Fruit fly (Drosophila melanogaster) whole organism, wandering third instar larva: ENCODE measurements around the gene CG43084.

Source experiments
- Abd-B ChIP-seq: fragments of >200 bp; optimal IDR thresholded peaks from 2 replicates; lab custom pipeline; 2017; ENCODE audit warnings: missing biosample characterization, missing genetic modification characterization
- CG32264 ChIP-seq: fragments of 200-800 bp; sonication (Bioruptor generic); optimal IDR thresholded peaks from 2 replicates; lab custom pipeline; 2016; ENCODE audit warnings: missing biosample characterization, missing genetic modification characterization
- CG9705 ChIP-seq: fragments of 200-800 bp; sonication (Bioruptor generic); optimal IDR thresholded peaks from 2 replicates; lab custom pipeline; 2018; ENCODE audit warnings: missing biosample characterization, mild to moderate bottlenecking, missing genetic modification characterization
- CrebA ChIP-seq: fragments of 200-800 bp; sonication (Bioruptor generic); optimal IDR thresholded peaks from 2 replicates; lab custom pipeline; 2016; ENCODE audit warnings: missing biosample characterization, mild to moderate bottlenecking, missing genetic modification characterization, borderline replicate concordance
- Dfd ChIP-seq: fragments of >200 bp; optimal IDR thresholded peaks from 2 replicates; lab custom pipeline; 2017; ENCODE audit warnings: missing biosample characterization, missing genetic modification characterization
- Dif ChIP-seq: fragments of 200-275, 200-300 bp; sonication (Bioruptor generic); optimal IDR thresholded peaks from 2 replicates; lab custom pipeline; 2018; ENCODE audit warnings: missing biosample characterization, missing genetic modification characterization; ENCODE audit not compliant: partially characterized antibody
- GATAd ChIP-seq: sonication (Bioruptor generic); optimal IDR thresholded peaks from 2 replicates; lab custom pipeline; 2016; ENCODE audit warnings: missing biosample characterization, missing genetic modification characterization
- HLH106 ChIP-seq: fragments of 200-800 bp; optimal IDR thresholded peaks from 3 replicates; lab custom pipeline; 2019; ENCODE audit warnings: missing biosample characterization, mild to moderate bottlenecking, missing genetic modification characterization, moderate library complexity
- Hnf4 ChIP-seq: fragments of 200-800 bp; sonication (Bioruptor generic); optimal IDR thresholded peaks from 2 replicates; lab custom pipeline; 2016; ENCODE audit warnings: missing biosample characterization, mild to moderate bottlenecking, missing genetic modification characterization
- Hr78 ChIP-seq: fragments of >200 bp; optimal IDR thresholded peaks from 2 replicates; lab custom pipeline; 2017; ENCODE audit warnings: missing biosample characterization, missing genetic modification characterization
- Hr83 ChIP-seq: fragments of 200-300 bp; sonication (Bioruptor generic); optimal IDR thresholded peaks from 2 replicates; lab custom pipeline; 2016; ENCODE audit warnings: missing biosample characterization, mild to moderate bottlenecking, missing genetic modification characterization, moderate library complexity; ENCODE audit not compliant: poor library complexity, severe bottlenecking
- Jra ChIP-seq: sonication (Bioruptor generic); optimal IDR thresholded peaks from 2 replicates; lab custom pipeline; 2016; ENCODE audit warnings: missing biosample characterization, missing genetic modification characterization
- Mio ChIP-seq: sonication (Bioruptor generic); optimal IDR thresholded peaks from 2 replicates; lab custom pipeline; 2016; ENCODE audit warnings: missing biosample characterization, missing genetic modification characterization
- Myc ChIP-seq: fragments of >200 bp; optimal IDR thresholded peaks from 2 replicates; lab custom pipeline; 2017
- N ChIP-seq: fragments of >200 bp; optimal IDR thresholded peaks from 2 replicates; lab custom pipeline; 2018; ENCODE audit warnings: missing biosample characterization, missing external identifiers, missing genetic modification characterization
- OdsH ChIP-seq: fragments of 200-800 bp; sonication (Bioruptor generic); optimal IDR thresholded peaks from 2 replicates; lab custom pipeline; 2016; ENCODE audit warnings: missing biosample characterization, mild to moderate bottlenecking, missing genetic modification characterization
- Rel ChIP-seq, 2 experiments: fragments of 200-800 bp; sonication (Bioruptor generic) in 1 of 2; optimal IDR thresholded peaks; 2 replicates in 1 of 2; 3 replicates in 1 of 2; lab custom pipeline; 2016 to 2019; ENCODE audit warnings: mild to moderate bottlenecking in 2 of 2, missing biosample characterization in 2 of 2, missing genetic modification characterization in 2 of 2, moderate library complexity in 1 of 2
- Sp1 ChIP-seq: fragments of 200-800 bp; sonication (Bioruptor generic); optimal IDR thresholded peaks from 3 replicates; lab custom pipeline; 2019; ENCODE audit warnings: missing biosample characterization, mild to moderate bottlenecking, missing genetic modification characterization, moderate library complexity
- Vsx2 ChIP-seq: fragments of 200-300, 225-300 bp; sonication (Bioruptor generic); optimal IDR thresholded peaks from 2 replicates; lab custom pipeline; 2018; ENCODE audit warnings: missing biosample characterization, missing genetic modification characterization; ENCODE audit not compliant: partially characterized antibody
- br ChIP-seq: fragments of 200-800 bp; sonication (Bioruptor generic); optimal IDR thresholded peaks from 2 replicates; lab custom pipeline; 2016; ENCODE audit warnings: missing biosample characterization, missing genetic modification characterization
- brk ChIP-seq: fragments of 200-800 bp; sonication (Bioruptor generic); optimal IDR thresholded peaks from 2 replicates; lab custom pipeline; 2016; ENCODE audit warnings: missing biosample characterization, mild to moderate bottlenecking, missing genetic modification characterization
- dl ChIP-seq, 2 experiments: fragments of 175-275, 200-275 bp in 1 of 2; fragments of 200-275 bp in 1 of 2; sonication (Bioruptor generic); optimal IDR thresholded peaks; lab custom pipeline; 2018; ENCODE audit warnings: mild to moderate bottlenecking in 2 of 2, missing biosample characterization in 2 of 2, missing genetic modification characterization in 2 of 2, moderate library complexity in 2 of 2; ENCODE audit not compliant: partially characterized antibody in 2 of 2, insufficient read depth in 1 of 2
- dmrt93B ChIP-seq: fragments of 200-800 bp; sonication (Bioruptor generic); optimal IDR thresholded peaks from 2 replicates; lab custom pipeline; 2018; ENCODE audit warnings: missing biosample characterization, mild to moderate bottlenecking, missing genetic modification characterization
- dsf ChIP-seq: sonication (Bioruptor generic); optimal IDR thresholded peaks from 2 replicates; lab custom pipeline; 2016; ENCODE audit warnings: missing biosample characterization, missing genetic modification characterization, borderline replicate concordance
- ey ChIP-seq: fragments of 200-800 bp; sonication (Bioruptor generic); optimal IDR thresholded peaks from 2 replicates; lab custom pipeline; 2016; ENCODE audit warnings: missing biosample characterization, missing genetic modification characterization
- foxo ChIP-seq, 2 experiments: fragments of 200-800 bp; sonication (Bioruptor generic); optimal IDR thresholded peaks; 2 replicates in 1 of 2; 3 replicates in 1 of 2; lab custom pipeline; 2016 to 2017; ENCODE audit warnings: missing biosample characterization in 2 of 2, missing genetic modification characterization in 2 of 2
- fru ChIP-seq: fragments of 200-800 bp; sonication (Bioruptor generic); optimal IDR thresholded peaks from 3 replicates; lab custom pipeline; 2016; ENCODE audit warnings: missing biosample characterization, mild to moderate bottlenecking, missing genetic modification characterization
- h ChIP-seq: fragments of 200-800 bp; sonication (Bioruptor generic); optimal IDR thresholded peaks from 3 replicates; lab custom pipeline; 2016; ENCODE audit warnings: missing biosample characterization, mild to moderate bottlenecking, missing genetic modification characterization
- jim ChIP-seq: fragments of 175-275, 200-325 bp; sonication (Bioruptor generic); optimal IDR thresholded peaks from 2 replicates; lab custom pipeline; 2016; ENCODE audit warnings: missing biosample characterization, mild to moderate bottlenecking, missing genetic modification characterization
- lola ChIP-seq: fragments of >200 bp; optimal IDR thresholded peaks from 2 replicates; lab custom pipeline; 2017; ENCODE audit warnings: missing biosample characterization, missing genetic modification characterization
- pan ChIP-seq: fragments of >200 bp; optimal IDR thresholded peaks from 2 replicates; lab custom pipeline; 2017
- psq ChIP-seq: fragments of 200-800 bp; sonication (Bioruptor generic); optimal IDR thresholded peaks from 3 replicates; lab custom pipeline; 2017; ENCODE audit warnings: missing biosample characterization, mild to moderate bottlenecking, missing genetic modification characterization, moderate library complexity
- rgr ChIP-seq: fragments of 200-800 bp; sonication (Bioruptor generic); optimal IDR thresholded peaks from 3 replicates; lab custom pipeline; 2016; ENCODE audit warnings: missing biosample characterization, mild to moderate bottlenecking, missing genetic modification characterization
- sage ChIP-seq: fragments of 200-800 bp; sonication (Bioruptor generic); optimal IDR thresholded peaks from 2 replicates; lab custom pipeline; 2016; ENCODE audit warnings: missing biosample characterization, mild to moderate bottlenecking, missing genetic modification characterization
- sv ChIP-seq: fragments of 200-800 bp; sonication (Bioruptor generic); optimal IDR thresholded peaks from 3 replicates; lab custom pipeline; 2016; ENCODE audit warnings: missing biosample characterization, missing genetic modification characterization
- tai ChIP-seq: sonication (Bioruptor generic); optimal IDR thresholded peaks from 2 replicates; lab custom pipeline; 2016; ENCODE audit warnings: missing biosample characterization, missing genetic modification characterization
- usp ChIP-seq: fragments of >200 bp; optimal IDR thresholded peaks from 2 replicates; lab custom pipeline; 2017; ENCODE audit warnings: missing biosample characterization, missing genetic modification characterization
- woc ChIP-seq: sonication (Bioruptor generic); optimal IDR thresholded peaks from 2 replicates; lab custom pipeline; 2016; ENCODE audit warnings: missing biosample characterization, mild to moderate bottlenecking, missing genetic modification characterization

CG43084 gene

DNA sequence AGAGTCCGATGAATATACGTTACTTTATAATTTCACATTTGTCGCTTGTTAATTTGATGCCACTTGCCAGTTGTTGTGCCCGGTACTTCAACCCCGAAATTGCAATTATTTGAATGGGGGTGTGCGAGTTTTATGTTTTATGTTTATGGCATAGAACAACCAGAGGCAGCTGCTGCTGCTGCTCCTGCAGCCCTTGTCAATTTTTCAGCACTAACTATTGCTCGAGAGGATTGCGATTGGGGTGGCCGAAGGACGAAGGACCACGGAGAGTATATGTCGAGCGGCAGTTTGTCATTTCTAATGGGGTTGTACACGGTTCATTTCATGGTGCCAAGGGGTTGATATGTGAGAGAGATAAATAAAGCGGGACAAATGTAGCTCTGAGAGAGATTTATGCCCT, 26.6 kb upstream of the CG43084 start:
- TF ChIP-seq jim (GFP tag; lab: Kevin White, UChicago): no peak
- TF ChIP-seq foxo (GFP tag; optimal IDR thresholded peaks at IDR 0.05; lab: Kevin White, UChicago): no peak

DNA sequence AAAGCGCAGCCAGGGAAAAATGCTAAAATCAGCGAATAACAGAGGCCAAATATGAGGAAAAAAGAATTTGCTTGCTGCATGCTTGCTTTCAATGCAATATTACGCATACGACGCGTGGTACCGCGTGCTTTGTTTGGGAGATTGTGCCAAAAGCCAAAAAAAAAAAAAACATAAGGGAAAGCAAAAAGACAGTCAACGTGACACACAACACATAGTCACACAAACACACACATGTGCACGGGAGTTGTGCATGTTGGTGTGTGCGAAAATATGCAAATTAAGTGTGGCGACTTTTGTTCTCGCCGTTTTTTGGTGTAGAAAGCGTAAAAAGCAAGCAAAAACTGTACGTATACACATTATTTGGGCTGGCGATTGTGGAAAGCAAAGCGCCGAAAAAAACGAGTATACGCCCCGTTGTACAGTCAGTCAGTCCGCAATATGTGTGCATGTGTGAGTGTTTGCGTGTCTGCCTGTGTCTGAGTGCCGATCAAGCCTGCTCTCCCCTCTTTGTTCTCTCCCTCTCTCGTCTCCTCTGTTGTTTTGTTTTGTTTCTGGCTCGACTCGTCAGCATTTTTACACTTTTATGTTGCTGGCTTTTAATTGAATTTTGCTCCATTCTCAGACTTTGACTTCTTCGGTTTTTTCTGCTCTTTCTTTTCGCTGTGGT, 25.6 kb upstream of the CG43084 start:
- TF ChIP-seq Hr78 (GFP tag; lab: Kevin White, UChicago) (no peak), jim (GFP tag; lab: Kevin White, UChicago) (peak; percentile 32), h (GFP tag; lab: Kevin White, UChicago) (no peak), Dif (GFP tag; lab: Kevin White, UChicago) (peak; percentile 8), Hr83 (peak; percentile 11), fru (GFP tag; lab: Kevin White, UChicago) (no peak), sage (no peak), Dfd (GFP tag; lab: Kevin White, UChicago) (no peak), rgr (GFP tag; lab: Kevin White, UChicago) (no peak), brk (GFP tag; lab: Kevin White, UChicago) (no peak), foxo (GFP tag; optimal IDR thresholded peaks at IDR 0.05; lab: Kevin White, UChicago) (no peak), Sp1 (GFP tag; lab: Kevin White, UChicago) (no peak), Abd-B (GFP tag; lab: Kevin White, UChicago) (no peak), CrebA (GFP tag; lab: Kevin White, UChicago) (no peak), sv (no peak), pan (lab: Kevin White, UChicago) (no peak), GATAd (GFP tag; lab: Kevin White, UChicago) (no peak), tai (no peak), dmrt93B (GFP tag; lab: Kevin White, UChicago) (no peak), Rel (GFP tag; optimal IDR thresholded peaks at IDR 0.05; lab: Kevin White, UChicago) (peak; percentile 9), Rel (tag; optimal IDR thresholded peaks at IDR 0.05; lab: Kevin White, UChicago) (no peak), N (GFP tag; lab: Kevin White, UChicago) (no peak), Myc (lab: Kevin White, UChicago) (no peak), lola (GFP tag; lab: Kevin White, UChicago) (no peak)

DNA sequence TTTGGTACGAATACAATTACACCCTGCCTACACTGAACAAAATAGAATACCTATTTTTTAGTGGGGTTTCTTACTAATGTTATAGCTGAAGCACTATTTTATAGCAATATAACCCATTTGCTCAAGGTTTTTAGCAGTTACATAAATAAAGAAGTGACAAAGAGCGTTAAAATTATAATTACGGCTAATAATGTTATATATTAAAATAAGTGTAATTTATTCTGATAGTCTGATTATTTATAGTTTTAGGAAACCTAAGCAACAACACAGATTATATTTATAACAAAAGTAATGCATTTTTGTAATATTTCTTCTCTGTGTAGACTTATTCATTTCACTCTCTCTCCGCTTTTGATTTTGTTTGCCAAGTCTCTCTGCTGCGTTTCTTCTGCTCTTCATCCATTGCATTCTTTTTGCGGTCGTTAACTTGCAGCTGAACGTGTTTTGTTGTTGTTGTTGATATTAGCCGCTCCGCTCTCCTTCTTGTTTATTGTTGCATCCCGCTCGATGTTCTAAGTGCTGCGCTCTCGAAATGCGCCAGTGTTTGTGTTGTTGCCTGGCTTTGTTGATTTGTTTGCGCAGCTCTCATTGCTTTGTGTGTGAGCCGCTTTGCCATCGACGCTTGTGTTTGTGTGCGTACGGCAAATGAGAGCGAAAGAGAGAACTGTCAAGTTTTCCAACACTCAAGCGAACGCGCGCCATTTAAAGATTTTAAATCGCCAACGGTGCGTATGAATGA, 24.8 kb upstream of the CG43084 start:
- TF ChIP-seq h (GFP tag; lab: Kevin White, UChicago) (peak; percentile 94), sage (peak; percentile 79), GATAd (GFP tag; lab: Kevin White, UChicago) (no peak), HLH106 (tag; lab: Kevin White, UChicago) (peak; percentile 98), rgr (GFP tag; lab: Kevin White, UChicago) (peak; percentile 94), Hr78 (GFP tag; lab: Kevin White, UChicago) (no peak), CrebA (GFP tag; lab: Kevin White, UChicago) (peak; percentile 22), Hr83 (peak; percentile 86), woc (GFP tag; lab: Kevin White, UChicago) (peak; percentile 78), fru (GFP tag; lab: Kevin White, UChicago) (peak; percentile 92), Hnf4 (GFP tag; lab: Kevin White, UChicago) (peak; percentile 78), psq (GFP tag; lab: Kevin White, UChicago) (peak; percentile 97), Abd-B (GFP tag; lab: Kevin White, UChicago) (no peak), sv (peak; percentile 79), ey (GFP tag; lab: Kevin White, UChicago) (peak; percentile 84), Dfd (GFP tag; lab: Kevin White, UChicago) (peak; percentile 51), pan (lab: Kevin White, UChicago) (no peak), usp (GFP tag; lab: Kevin White, UChicago) (no peak), Sp1 (GFP tag; lab: Kevin White, UChicago) (peak; percentile 97), brk (GFP tag; lab: Kevin White, UChicago) (peak; percentile 77), dl (GFP tag; optimal IDR thresholded peaks at IDR 0.05; lab: Kevin White, UChicago; ENCODE audit: insufficient read depth in 1 of 2, partially characterized antibody in 2 of 2) (peak; percentile 8 to 42), lola (GFP tag; lab: Kevin White, UChicago) (no peak), jim (GFP tag; lab: Kevin White, UChicago) (no peak), CG32264 (GFP tag; lab: Kevin White, UChicago) (peak; percentile 9), Myc (lab: Kevin White, UChicago) (no peak), Vsx2 (peak; percentile 42), dsf (peak; percentile 35), Dif (GFP tag; lab: Kevin White, UChicago) (peak; percentile 28), OdsH (peak; percentile 96), dmrt93B (GFP tag; lab: Kevin White, UChicago) (peak; percentile 95), Rel (GFP tag; optimal IDR thresholded peaks at IDR 0.05; lab: Kevin White, UChicago) (no peak), Rel (tag; optimal IDR thresholded peaks at IDR 0.05; lab: Kevin White, UChicago) (peak; percentile 51), tai (peak; percentile 43), br (GFP tag; lab: Kevin White, UChicago) (peak; percentile 61), Jra (peak; percentile 58), N (GFP tag; lab: Kevin White, UChicago) (no peak), CG9705 (GFP tag; lab: Kevin White, UChicago) (peak; percentile 85), foxo (GFP tag; optimal IDR thresholded peaks at IDR 0.05; lab: Kevin White, UChicago) (peak; percentile 29 to 98), Mio (GFP tag; lab: Kevin White, UChicago) (no peak)
- TF ChIP-seq, all 38 proteins: peak for 28
